Worm (Caenorhabditis elegans) whole organism, early embryonic: ENCODE data around the gene T04C12.8.

Experiments
- B0310.2 ChIP-seq: sonication (generic microtip); optimal IDR thresholded peaks from 2 replicates; lab custom pipeline; 2016; ENCODE audit warnings: mild to moderate bottlenecking, missing genetic modification characterization, missing compliant biosample characterization
- F13C5.2 ChIP-seq: sonication (generic microtip); optimal IDR thresholded peaks from 2 replicates; lab custom pipeline; 2017; ENCODE audit warnings: mild to moderate bottlenecking, missing genetic modification characterization, inconsistent platforms, missing compliant biosample characterization
- ama-1 ChIP-seq: fragments of 150-350 bp; optimal IDR thresholded peaks from 2 replicates; lab custom pipeline; 2014
- ceh-13 ChIP-seq: fragments of 200-800 bp; sonication (Bioruptor generic); optimal IDR thresholded peaks from 2 replicates; lab custom pipeline; 2018; ENCODE audit warnings: mild to moderate bottlenecking, missing genetic modification characterization, missing compliant biosample characterization
- ets-7 ChIP-seq: sonication (generic microtip); optimal IDR thresholded peaks from 2 replicates; lab custom pipeline; 2016; ENCODE audit warnings: missing genotype, missing genetic modification characterization, missing compliant biosample characterization
- flt-1 ChIP-seq: fragments of 200-800 bp; sonication (Bioruptor generic); IDR thresholded peaks from 2 replicates; pipeline ENCODE4 v1.3.6; 2022; ENCODE audit warnings: missing genetic modification characterization, missing compliant biosample characterization
- hmbx-1 ChIP-seq: sonication (generic microtip); optimal IDR thresholded peaks from 2 replicates; lab custom pipeline; 2016; ENCODE audit warnings: mild to moderate bottlenecking, missing genetic modification characterization, missing compliant biosample characterization
- hnd-1 ChIP-seq: sonication (generic microtip); optimal IDR thresholded peaks from 2 replicates; lab custom pipeline; 2016; ENCODE audit warnings: missing genetic modification characterization, missing compliant biosample characterization
- scrt-1 ChIP-seq: fragments of 200-800 bp; sonication (Bioruptor generic); IDR thresholded peaks from 2 replicates; pipeline ENCODE4 v1.3.6; 2022; ENCODE audit warnings: missing genetic modification characterization, missing compliant biosample characterization
- sea-1 ChIP-seq: fragments of 200-800 bp; sonication (Bioruptor generic); conservative IDR thresholded peaks from 2 replicates; pipeline ENCODE4 v1.3.6; 2022; ENCODE audit warnings: missing genetic modification characterization, missing compliant biosample characterization
- tbx-37 ChIP-seq: fragments of 200-800 bp; sonication (Bioruptor generic); conservative IDR thresholded peaks from 2 replicates; pipeline ENCODE4 v1.3.6; 2022; ENCODE audit warnings: missing genetic modification reagents, missing genetic modification characterization, missing compliant biosample characterization

DNA sequence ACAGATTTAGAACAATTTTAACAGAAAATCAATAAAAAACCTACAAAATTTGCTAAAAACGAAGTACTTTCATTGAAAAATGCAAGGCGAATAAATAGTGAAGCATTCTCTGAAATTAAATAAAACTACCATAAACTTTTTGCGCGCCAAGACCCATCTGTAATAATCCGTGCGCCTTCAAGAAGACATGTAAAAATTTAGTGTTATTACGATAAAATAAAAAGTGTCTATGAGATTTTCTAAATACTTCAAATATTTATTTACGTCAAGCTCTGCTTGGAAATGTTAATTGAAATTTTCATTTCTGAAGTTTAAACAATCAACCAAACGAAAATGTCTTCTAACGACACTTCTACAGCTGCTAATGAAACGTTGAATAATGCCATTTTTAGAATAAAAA is 29.1 kb downstream of the T04C12.8 start, which contains the start of gene C45B11.9:
- TF ChIP-seq ama-1, result no peak
- no peak for TF ChIP-seq ceh-13 (GFP tag; lab: Kevin White, UChicago)
- TF ChIP-seq F13C5.2, result no peak
- TF ChIP-seq ets-7, result no peak
- no peak for TF ChIP-seq flt-1
- TF ChIP-seq hnd-1 (tag; lab: Kevin White, UChicago), result no peak
- no peak for TF ChIP-seq B0310.2 (tag; lab: Kevin White, UChicago)
- TF ChIP-seq sea-1 (GFP tag; lab: Robert Waterston, UW), result no peak
- no peak for TF ChIP-seq hmbx-1 (tag; lab: Kevin White, UChicago)
- TF ChIP-seq tbx-37 (GFP tag; lab: Robert Waterston, UW), result no peak
- no peak for TF ChIP-seq scrt-1
